Fruit fly (Drosophila melanogaster) whole organism, wandering third instar larva: ENCODE data around the gene CG32638.

Source experiments
- Abd-B ChIP-seq: fragments of >200 bp; optimal IDR thresholded peaks from 2 replicates; lab custom pipeline; 2017; ENCODE audit warnings: missing biosample characterization, missing genetic modification characterization
- CG9705 ChIP-seq: fragments of 200-800 bp; sonication (Bioruptor generic); optimal IDR thresholded peaks from 2 replicates; lab custom pipeline; 2018; ENCODE audit warnings: missing biosample characterization, mild to moderate bottlenecking, missing genetic modification characterization
- CrebA ChIP-seq: fragments of 200-800 bp; sonication (Bioruptor generic); optimal IDR thresholded peaks from 2 replicates; lab custom pipeline; 2016; ENCODE audit warnings: missing biosample characterization, mild to moderate bottlenecking, missing genetic modification characterization, borderline replicate concordance
- Dif ChIP-seq: fragments of 200-275, 200-300 bp; sonication (Bioruptor generic); optimal IDR thresholded peaks from 2 replicates; lab custom pipeline; 2018; ENCODE audit warnings: missing biosample characterization, missing genetic modification characterization; ENCODE audit not compliant: partially characterized antibody
- GATAd ChIP-seq: sonication (Bioruptor generic); optimal IDR thresholded peaks from 2 replicates; lab custom pipeline; 2016; ENCODE audit warnings: missing biosample characterization, missing genetic modification characterization
- HLH106 ChIP-seq: fragments of 200-800 bp; optimal IDR thresholded peaks from 3 replicates; lab custom pipeline; 2019; ENCODE audit warnings: missing biosample characterization, mild to moderate bottlenecking, missing genetic modification characterization, moderate library complexity
- Hnf4 ChIP-seq: fragments of 200-800 bp; sonication (Bioruptor generic); optimal IDR thresholded peaks from 2 replicates; lab custom pipeline; 2016; ENCODE audit warnings: missing biosample characterization, mild to moderate bottlenecking, missing genetic modification characterization
- Hr83 ChIP-seq: fragments of 200-300 bp; sonication (Bioruptor generic); optimal IDR thresholded peaks from 2 replicates; lab custom pipeline; 2016; ENCODE audit warnings: missing biosample characterization, mild to moderate bottlenecking, missing genetic modification characterization, moderate library complexity; ENCODE audit not compliant: poor library complexity, severe bottlenecking
- Myc ChIP-seq: fragments of >200 bp; optimal IDR thresholded peaks from 2 replicates; lab custom pipeline; 2017
- N ChIP-seq: fragments of >200 bp; optimal IDR thresholded peaks from 2 replicates; lab custom pipeline; 2018; ENCODE audit warnings: missing biosample characterization, missing external identifiers, missing genetic modification characterization
- OdsH ChIP-seq: fragments of 200-800 bp; sonication (Bioruptor generic); optimal IDR thresholded peaks from 2 replicates; lab custom pipeline; 2016; ENCODE audit warnings: missing biosample characterization, mild to moderate bottlenecking, missing genetic modification characterization
- Rel ChIP-seq, 2 experiments: fragments of 200-800 bp; sonication (Bioruptor generic) in 1 of 2; optimal IDR thresholded peaks; 2 replicates in 1 of 2; 3 replicates in 1 of 2; lab custom pipeline; 2016 to 2019; ENCODE audit warnings: mild to moderate bottlenecking in 2 of 2, missing biosample characterization in 2 of 2, missing genetic modification characterization in 2 of 2, moderate library complexity in 1 of 2
- Sp1 ChIP-seq: fragments of 200-800 bp; sonication (Bioruptor generic); optimal IDR thresholded peaks from 3 replicates; lab custom pipeline; 2019; ENCODE audit warnings: missing biosample characterization, mild to moderate bottlenecking, missing genetic modification characterization, moderate library complexity
- brk ChIP-seq: fragments of 200-800 bp; sonication (Bioruptor generic); optimal IDR thresholded peaks from 2 replicates; lab custom pipeline; 2016; ENCODE audit warnings: missing biosample characterization, mild to moderate bottlenecking, missing genetic modification characterization
- dl ChIP-seq, 2 experiments: fragments of 175-275, 200-275 bp in 1 of 2; fragments of 200-275 bp in 1 of 2; sonication (Bioruptor generic); optimal IDR thresholded peaks; lab custom pipeline; 2018; ENCODE audit warnings: mild to moderate bottlenecking in 2 of 2, missing biosample characterization in 2 of 2, missing genetic modification characterization in 2 of 2, moderate library complexity in 2 of 2; ENCODE audit not compliant: partially characterized antibody in 2 of 2, insufficient read depth in 1 of 2
- dmrt93B ChIP-seq: fragments of 200-800 bp; sonication (Bioruptor generic); optimal IDR thresholded peaks from 2 replicates; lab custom pipeline; 2018; ENCODE audit warnings: missing biosample characterization, mild to moderate bottlenecking, missing genetic modification characterization
- dsf ChIP-seq: sonication (Bioruptor generic); optimal IDR thresholded peaks from 2 replicates; lab custom pipeline; 2016; ENCODE audit warnings: missing biosample characterization, missing genetic modification characterization, borderline replicate concordance
- ey ChIP-seq: fragments of 200-800 bp; sonication (Bioruptor generic); optimal IDR thresholded peaks from 2 replicates; lab custom pipeline; 2016; ENCODE audit warnings: missing biosample characterization, missing genetic modification characterization
- foxo ChIP-seq, 2 experiments: fragments of 200-800 bp; sonication (Bioruptor generic); optimal IDR thresholded peaks; 2 replicates in 1 of 2; 3 replicates in 1 of 2; lab custom pipeline; 2016 to 2017; ENCODE audit warnings: missing biosample characterization in 2 of 2, missing genetic modification characterization in 2 of 2
- fru ChIP-seq: fragments of 200-800 bp; sonication (Bioruptor generic); optimal IDR thresholded peaks from 3 replicates; lab custom pipeline; 2016; ENCODE audit warnings: missing biosample characterization, mild to moderate bottlenecking, missing genetic modification characterization
- h ChIP-seq: fragments of 200-800 bp; sonication (Bioruptor generic); optimal IDR thresholded peaks from 3 replicates; lab custom pipeline; 2016; ENCODE audit warnings: missing biosample characterization, mild to moderate bottlenecking, missing genetic modification characterization
- lola ChIP-seq: fragments of >200 bp; optimal IDR thresholded peaks from 2 replicates; lab custom pipeline; 2017; ENCODE audit warnings: missing biosample characterization, missing genetic modification characterization
- pan ChIP-seq: fragments of >200 bp; optimal IDR thresholded peaks from 2 replicates; lab custom pipeline; 2017
- psq ChIP-seq: fragments of 200-800 bp; sonication (Bioruptor generic); optimal IDR thresholded peaks from 3 replicates; lab custom pipeline; 2017; ENCODE audit warnings: missing biosample characterization, mild to moderate bottlenecking, missing genetic modification characterization, moderate library complexity
- rgr ChIP-seq: fragments of 200-800 bp; sonication (Bioruptor generic); optimal IDR thresholded peaks from 3 replicates; lab custom pipeline; 2016; ENCODE audit warnings: missing biosample characterization, mild to moderate bottlenecking, missing genetic modification characterization
- sv ChIP-seq: fragments of 200-800 bp; sonication (Bioruptor generic); optimal IDR thresholded peaks from 3 replicates; lab custom pipeline; 2016; ENCODE audit warnings: missing biosample characterization, missing genetic modification characterization
- tai ChIP-seq: sonication (Bioruptor generic); optimal IDR thresholded peaks from 2 replicates; lab custom pipeline; 2016; ENCODE audit warnings: missing biosample characterization, missing genetic modification characterization
- usp ChIP-seq: fragments of >200 bp; optimal IDR thresholded peaks from 2 replicates; lab custom pipeline; 2017; ENCODE audit warnings: missing biosample characterization, missing genetic modification characterization
- woc ChIP-seq: sonication (Bioruptor generic); optimal IDR thresholded peaks from 2 replicates; lab custom pipeline; 2016; ENCODE audit warnings: missing biosample characterization, mild to moderate bottlenecking, missing genetic modification characterization

CG32638 gene

dm6 chrX:13116438-13117243 is 12.0 kb downstream of the CG32638 start:
- TF ChIP-seq Rel (GFP tag; optimal IDR thresholded peaks at IDR 0.05; lab: Kevin White, UChicago) (no peak), Rel (tag; optimal IDR thresholded peaks at IDR 0.05; lab: Kevin White, UChicago) (no peak), woc (GFP tag; lab: Kevin White, UChicago) (peak; percentile 22), Dif (GFP tag; lab: Kevin White, UChicago) (no peak), h (no peak), HLH106 (no peak), OdsH (no peak)
- TF ChIP-seq, all 38 proteins: peak for 1

dm6 chrX:13114861-13115260 is 13.7 kb downstream of the CG32638 start, which contains the start of gene CG42237:
Gene CG42237 (plus strand): TSS chrX:13115131.
- no peak for TF ChIP-seq psq (GFP tag; lab: Kevin White, UChicago)
- TF ChIP-seq woc (GFP tag; lab: Kevin White, UChicago): no peak
- TF ChIP-seq lola (GFP tag; lab: Kevin White, UChicago): no peak
- no peak for TF ChIP-seq rgr (GFP tag; lab: Kevin White, UChicago)
- no peak for TF ChIP-seq Sp1 (GFP tag; lab: Kevin White, UChicago)
- no peak for TF ChIP-seq Rel (GFP tag; optimal IDR thresholded peaks at IDR 0.05; lab: Kevin White, UChicago)
- no peak for TF ChIP-seq Rel (tag; optimal IDR thresholded peaks at IDR 0.05; lab: Kevin White, UChicago)
- TF ChIP-seq Dif (GFP tag; lab: Kevin White, UChicago): no peak
- no peak for TF ChIP-seq GATAd
- no peak for TF ChIP-seq brk (GFP tag; lab: Kevin White, UChicago)
- TF ChIP-seq Myc (lab: Kevin White, UChicago): no peak
- TF ChIP-seq usp (GFP tag; lab: Kevin White, UChicago): no peak
- no peak for TF ChIP-seq ey
- no peak for TF ChIP-seq OdsH
- no peak for TF ChIP-seq foxo (GFP tag; optimal IDR thresholded peaks at IDR 0.05; lab: Kevin White, UChicago)

dm6 chrX:13113863-13114407 is 14.7 kb downstream of the CG32638 start:
- TF ChIP-seq dmrt93B: no peak
- no peak for TF ChIP-seq dl (GFP tag; optimal IDR thresholded peaks at IDR 0.05; lab: Kevin White, UChicago; ENCODE audit: insufficient read depth in 1 of 2, partially characterized antibody in 2 of 2)
- TF ChIP-seq Myc (lab: Kevin White, UChicago): no peak
- no peak for TF ChIP-seq rgr (GFP tag; lab: Kevin White, UChicago)
- TF ChIP-seq Hr83 (GFP tag; lab: Kevin White, UChicago): no peak
- no peak for TF ChIP-seq fru (GFP tag; lab: Kevin White, UChicago)
- TF ChIP-seq Sp1 (GFP tag; lab: Kevin White, UChicago): no peak
- no peak for TF ChIP-seq woc (GFP tag; lab: Kevin White, UChicago)
- TF ChIP-seq CrebA (GFP tag; lab: Kevin White, UChicago): no peak
- TF ChIP-seq OdsH: no peak
- no peak for TF ChIP-seq h
- TF ChIP-seq CG9705 (GFP tag; lab: Kevin White, UChicago): no peak
- TF ChIP-seq pan (lab: Kevin White, UChicago): no peak
- TF ChIP-seq tai (GFP tag; lab: Kevin White, UChicago): no peak
- TF ChIP-seq brk (GFP tag; lab: Kevin White, UChicago): no peak
- no peak for TF ChIP-seq GATAd
- no peak for TF ChIP-seq sv (GFP tag; lab: Kevin White, UChicago)
- no peak for TF ChIP-seq dsf (GFP tag; lab: Kevin White, UChicago)
- no peak for TF ChIP-seq Hnf4 (GFP tag; lab: Kevin White, UChicago)

dm6 chrX:13112238-13112829 is 16.3 kb downstream of the CG32638 start, which contains the start of gene Chpf:
Gene Chpf (minus strand): TSS chrX:13112462.
- TF ChIP-seq lola (GFP tag; lab: Kevin White, UChicago) (no peak), rgr (GFP tag; lab: Kevin White, UChicago) (no peak), Hr83 (GFP tag; lab: Kevin White, UChicago) (peak; percentile 18), Myc (lab: Kevin White, UChicago) (no peak), pan (lab: Kevin White, UChicago) (no peak), GATAd (no peak), woc (GFP tag; lab: Kevin White, UChicago) (peak; percentile 8), Sp1 (GFP tag; lab: Kevin White, UChicago) (no peak), psq (GFP tag; lab: Kevin White, UChicago) (peak; percentile 74), Abd-B (GFP tag; lab: Kevin White, UChicago) (no peak), tai (GFP tag; lab: Kevin White, UChicago) (peak; percentile 10), dl (GFP tag; optimal IDR thresholded peaks at IDR 0.05; lab: Kevin White, UChicago; ENCODE audit: insufficient read depth in 1 of 2, partially characterized antibody in 2 of 2) (no peak), OdsH (no peak), N (GFP tag; lab: Kevin White, UChicago) (no peak), h (peak; percentile 5), ey (peak; percentile 8), dsf (GFP tag; lab: Kevin White, UChicago) (no peak)
